Worm (Caenorhabditis elegans): ENCODE results near the gene jun-1.

The jun-1 gene

ce11 chrII:9170851-9171250 lies 57.9 kb downstream of the jun-1 start:
- TF ChIP-seq ref-1 (GFP tag; conservative IDR thresholded peaks at IDR 0.05) = no peak

ce11 chrII:9171466-9172187 lies 58.7 kb downstream of the jun-1 start:
- no peak for TF ChIP-seq flt-1 (GFP tag; IDR thresholded peaks at IDR 0.05)
- TF ChIP-seq cog-1 (tag; optimal IDR thresholded peaks at IDR 0.05) = no peak
- no peak for TF ChIP-seq med-1 (GFP tag; optimal IDR thresholded peaks at IDR 0.05; ENCODE audit: insufficient read depth)
- TF ChIP-seq T22C8.4 (GFP tag; IDR thresholded peaks at IDR 0.05) = no peak
- TF ChIP-seq ztf-29 (GFP tag; IDR thresholded peaks at IDR 0.05) = no peak
- TF ChIP-seq ref-1 (GFP tag; conservative IDR thresholded peaks at IDR 0.05) = no peak
- TF ChIP-seq ztf-23 (GFP tag; IDR thresholded peaks at IDR 0.05) = no peak
- TF ChIP-seq klf-2 (GFP tag; conservative IDR thresholded peaks at IDR 0.05) = no peak
- no peak for TF ChIP-seq tab-1 (GFP tag; IDR thresholded peaks at IDR 0.05)

- TF ChIP-seq ref-1 (GFP tag; conservative IDR thresholded peaks at IDR 0.05) = no peak
- no peak for TF ChIP-seq T22C8.4 (GFP tag; IDR thresholded peaks at IDR 0.05)
- TF ChIP-seq flt-1 (GFP tag; IDR thresholded peaks at IDR 0.05) = no peak
- no peak for TF ChIP-seq klf-2 (GFP tag; conservative IDR thresholded peaks at IDR 0.05)
- TF ChIP-seq ztf-29 (GFP tag; IDR thresholded peaks at IDR 0.05) = no peak
- TF ChIP-seq tab-1 (GFP tag; IDR thresholded peaks at IDR 0.05) = no peak
- no peak for TF ChIP-seq cog-1 (tag; optimal IDR thresholded peaks at IDR 0.05)
- no peak for TF ChIP-seq med-1 (GFP tag; optimal IDR thresholded peaks at IDR 0.05; ENCODE audit: insufficient read depth)
- TF ChIP-seq ztf-23 (GFP tag; IDR thresholded peaks at IDR 0.05) = no peak
Observed at ce11 chrII:9172849-9173248, 59.9 kb downstream of the jun-1 start, which contains the start of gene T23G7.2. Gene T23G7.2, minus strand, starts transcription at chrII:9172949.

- TF ChIP-seq cog-1 (tag; optimal IDR thresholded peaks at IDR 0.05) (no peak), tab-1 (GFP tag; IDR thresholded peaks at IDR 0.05) (no peak), flt-1 (GFP tag; IDR thresholded peaks at IDR 0.05) (no peak), klf-2 (GFP tag; conservative IDR thresholded peaks at IDR 0.05) (no peak), ztf-23 (GFP tag; IDR thresholded peaks at IDR 0.05) (no peak)
Observed at ce11 chrII:9173471-9173870, 60.5 kb downstream of the jun-1 start.

- no peak for TF ChIP-seq ztf-29 (GFP tag; IDR thresholded peaks at IDR 0.05)
- TF ChIP-seq flt-1 (GFP tag; IDR thresholded peaks at IDR 0.05) = no peak
- no peak for TF ChIP-seq klf-2 (GFP tag; conservative IDR thresholded peaks at IDR 0.05)
- TF ChIP-seq ref-1 (GFP tag; conservative IDR thresholded peaks at IDR 0.05) = no peak
Observed at ce11 chrII:9176523-9176922, 63.6 kb downstream of the jun-1 start.

- TF ChIP-seq ztf-23 (GFP tag; IDR thresholded peaks at IDR 0.05) (no peak), ztf-29 (GFP tag; IDR thresholded peaks at IDR 0.05) (no peak), ref-1 (GFP tag; conservative IDR thresholded peaks at IDR 0.05) (no peak), T22C8.4 (GFP tag; IDR thresholded peaks at IDR 0.05) (no peak), tab-1 (GFP tag; IDR thresholded peaks at IDR 0.05) (no peak), flt-1 (GFP tag; IDR thresholded peaks at IDR 0.05) (0 out of 2 replicates have a peak, but pooled peaks have one; percentile 26), klf-2 (GFP tag; conservative IDR thresholded peaks at IDR 0.05) (no peak), med-1 (GFP tag; optimal IDR thresholded peaks at IDR 0.05; ENCODE audit: insufficient read depth) (no peak), cog-1 (tag; optimal IDR thresholded peaks at IDR 0.05) (no peak)
Observed at ce11 chrII:9177080-9177479, 64.1 kb downstream of the jun-1 start, which contains the start of the genes sec-5 and pir-1. Gene sec-5, minus strand, starts transcription at chrII:9177152. Gene pir-1, plus strand, starts transcription at chrII:9177300.

ce11 chrII:9178811-9179210 lies 65.9 kb downstream of the jun-1 start:
- peak; percentile 61; the same call in 1 of the 2 replicates for TF ChIP-seq tab-1 (GFP tag; IDR thresholded peaks at IDR 0.05)
- no peak for TF ChIP-seq med-1 (GFP tag; optimal IDR thresholded peaks at IDR 0.05; ENCODE audit: insufficient read depth)

ce11 chrII:9181155-9181554 lies 68.2 kb downstream of the jun-1 start:
- TF ChIP-seq klf-2 (GFP tag; conservative IDR thresholded peaks at IDR 0.05) (no peak), ztf-29 (GFP tag; IDR thresholded peaks at IDR 0.05) (no peak), cog-1 (tag; optimal IDR thresholded peaks at IDR 0.05) (no peak), T22C8.4 (GFP tag; IDR thresholded peaks at IDR 0.05) (no peak), ztf-23 (GFP tag; IDR thresholded peaks at IDR 0.05) (no peak), med-1 (GFP tag; optimal IDR thresholded peaks at IDR 0.05; ENCODE audit: insufficient read depth) (no peak), ref-1 (GFP tag; conservative IDR thresholded peaks at IDR 0.05) (no peak), tab-1 (GFP tag; IDR thresholded peaks at IDR 0.05) (no peak), flt-1 (GFP tag; IDR thresholded peaks at IDR 0.05) (no peak)

All from whole organism, midembryonic.